Fruit fly (Drosophila melanogaster) whole organism, prepupa: ENCODE measurements around the gene plum.

Experiments
- CG15336 ChIP-seq: fragments of 200-800 bp; sonication (Bioruptor generic); IDR thresholded peaks from 2 replicates; pipeline ENCODE4 v1.3.6; 2022; ENCODE audit warnings: missing biosample characterization, missing genetic modification characterization
- CG1621 ChIP-seq: fragments of 200-800 bp; sonication (Bioruptor generic); optimal IDR thresholded peaks from 3 replicates; lab custom pipeline; 2018; ENCODE audit warnings: missing biosample characterization, mild to moderate bottlenecking, missing genetic modification characterization
- CG32006 ChIP-seq: fragments of 200-800 bp; sonication (Bioruptor generic); optimal IDR thresholded peaks from 3 replicates; lab custom pipeline; 2017; ENCODE audit warnings: missing biosample characterization, mild to moderate bottlenecking, missing genetic modification characterization
- CG3919 ChIP-seq: fragments of 200-800 bp; sonication (Bioruptor generic); optimal IDR thresholded peaks from 3 replicates; lab custom pipeline; 2016; ENCODE audit warnings: missing biosample characterization, missing genetic modification characterization
- CG6792 ChIP-seq: fragments of 200-800 bp; sonication (Bioruptor generic); optimal IDR thresholded peaks from 3 replicates; lab custom pipeline; 2016; ENCODE audit warnings: missing biosample characterization, missing genetic modification characterization
- Eip93F ChIP-seq: fragments of 200-800 bp; sonication (Bioruptor generic); optimal IDR thresholded peaks from 2 replicates; lab custom pipeline; 2016; ENCODE audit warnings: missing biosample characterization, mild to moderate bottlenecking, missing genetic modification characterization
- Sox15 ChIP-seq: fragments of 200-800 bp; sonication (Bioruptor generic); optimal IDR thresholded peaks from 3 replicates; lab custom pipeline; 2016; ENCODE audit warnings: missing biosample characterization, missing genetic modification characterization
- eg ChIP-seq: fragments of 200-800 bp; sonication (Bioruptor generic); IDR thresholded peaks from 3 replicates; pipeline ENCODE4 v1.3.6; 2022; ENCODE audit warnings: missing biosample characterization, missing genetic modification characterization
- fd85E ChIP-seq: fragments of 200-800 bp; sonication (Bioruptor generic); optimal IDR thresholded peaks from 3 replicates; lab custom pipeline; 2016; ENCODE audit warnings: missing biosample characterization, missing genetic modification characterization
- topi ChIP-seq: fragments of 200-800 bp; sonication (Bioruptor generic); optimal IDR thresholded peaks from 3 replicates; lab custom pipeline; 2016; ENCODE audit warnings: missing biosample characterization, missing genetic modification characterization

DNA sequence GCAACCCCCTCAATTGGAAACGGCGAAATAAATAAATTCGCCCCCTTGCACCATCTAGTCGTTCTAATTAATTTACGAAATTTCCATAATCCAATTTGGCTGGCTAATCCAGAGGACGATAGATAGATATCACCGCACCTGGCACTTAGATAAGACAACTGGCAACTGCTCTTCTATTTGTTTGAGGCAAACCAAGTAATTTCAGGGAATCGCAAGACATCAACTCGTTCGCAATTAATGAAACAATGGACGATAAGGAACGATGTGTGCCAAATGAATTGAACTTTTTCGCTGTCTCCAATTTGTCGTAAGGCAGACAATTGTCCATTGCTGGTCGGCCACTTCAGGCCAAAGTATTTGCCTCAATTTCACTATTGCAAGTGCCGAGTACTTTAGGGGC, 69.9 kb downstream of the plum start:
- TF ChIP-seq CG15336 (GFP tag; lab: Robert Waterston, UW) (no peak), CG1621 (no peak), Sox15 (GFP tag; lab: Kevin White, UChicago) (no peak), CG32006 (GFP tag; lab: Kevin White, UChicago) (no peak), Eip93F (no peak), CG3919 (GFP tag; lab: Kevin White, UChicago) (no peak), CG6792 (GFP tag; lab: Kevin White, UChicago) (no peak), fd85E (GFP tag; lab: Kevin White, UChicago) (no peak), topi (GFP tag; lab: Kevin White, UChicago) (no peak), eg (GFP tag; lab: Robert Waterston, UW) (no peak)
